Worm (Caenorhabditis elegans) whole organism, L2 larva: ENCODE results near the gene K01D12.10.

ENCODE experiments used
- C34F6.9 ChIP-seq: fragments of 150-350 bp; optimal IDR thresholded peaks from 2 replicates; lab custom pipeline; 2014; ENCODE audit warnings: missing biosample characterization, missing genetic modification characterization
- F13H6.1 ChIP-seq: sonication (generic microtip); optimal IDR thresholded peaks from 2 replicates; lab custom pipeline; 2016; ENCODE audit warnings: missing genetic modification characterization, missing compliant biosample characterization
- ZK546.5 ChIP-seq: sonication (generic microtip); optimal IDR thresholded peaks from 2 replicates; lab custom pipeline; 2017; ENCODE audit warnings: missing biosample characterization, missing genetic modification characterization
- alr-1 ChIP-seq: fragments of 150-350 bp; optimal IDR thresholded peaks from 2 replicates; lab custom pipeline; 2014; ENCODE audit warnings: missing biosample characterization, missing genetic modification characterization
- aly-2 ChIP-seq: fragments of 150-350 bp; optimal IDR thresholded peaks from 2 replicates; lab custom pipeline; 2014; ENCODE audit warnings: missing biosample characterization, missing genetic modification characterization
- ama-1 ChIP-seq: fragments of 150-350 bp; optimal IDR thresholded peaks from 2 replicates; lab custom pipeline; 2018; ENCODE audit warnings: inconsistent platforms
- blmp-1 ChIP-seq: sonication (generic microtip); optimal IDR thresholded peaks from 2 replicates; lab custom pipeline; 2017; ENCODE audit warnings: missing genetic modification characterization, mild to moderate bottlenecking, missing compliant biosample characterization, antibody characterized with exemption, moderate library complexity; ENCODE audit not compliant: insufficient read depth
- ceh-82 ChIP-seq: fragments of 150-350 bp; optimal IDR thresholded peaks from 2 replicates; lab custom pipeline; 2014; ENCODE audit warnings: missing biosample characterization, missing genetic modification characterization
- crh-2 ChIP-seq: sonication (generic microtip); optimal IDR thresholded peaks from 2 replicates; lab custom pipeline; 2017; ENCODE audit warnings: missing biosample characterization, missing genetic modification characterization
- dmd-4 ChIP-seq: sonication (generic microtip); optimal IDR thresholded peaks from 2 replicates; lab custom pipeline; 2017; ENCODE audit warnings: missing biosample characterization, missing genetic modification characterization
- egl-27 ChIP-seq: sonication (generic microtip); optimal IDR thresholded peaks from 3 replicates; lab custom pipeline; 2017; ENCODE audit warnings: missing biosample characterization, missing genetic modification reagents, missing genetic modification characterization
- elt-1 ChIP-seq: fragments of 150-350 bp; optimal IDR thresholded peaks from 2 replicates; lab custom pipeline; 2014; ENCODE audit warnings: missing biosample characterization, missing genetic modification characterization
- elt-3 ChIP-seq: sonication (generic microtip); optimal IDR thresholded peaks from 2 replicates; lab custom pipeline; 2017; ENCODE audit warnings: missing biosample characterization, missing genetic modification characterization
- fos-1 ChIP-seq: fragments of 150-350 bp; optimal IDR thresholded peaks from 2 replicates; lab custom pipeline; 2014; ENCODE audit warnings: missing biosample characterization, missing genetic modification characterization
- lin-11 ChIP-seq: fragments of 150-350 bp; sonication (generic microtip); optimal IDR thresholded peaks from 2 replicates; lab custom pipeline; 2014; ENCODE audit warnings: missing biosample characterization, missing genetic modification characterization, inconsistent platforms, mixed read lengths
- lin-13 ChIP-seq: fragments of 150-350 bp; optimal IDR thresholded peaks from 2 replicates; lab custom pipeline; 2014; ENCODE audit warnings: missing biosample characterization, missing genetic modification reagents, missing genetic modification characterization
- lsy-2 ChIP-seq, 2 experiments: fragments of 150-350 bp in 1 of 2; sonication (generic microtip) in 1 of 2; optimal IDR thresholded peaks; 2 replicates each; lab custom pipeline; 2014 to 2017; ENCODE audit warnings: missing biosample characterization in 2 of 2, missing genetic modification characterization in 2 of 2
- mab-5 ChIP-seq: fragments of 150-350 bp; optimal IDR thresholded peaks from 2 replicates; lab custom pipeline; 2014; ENCODE audit warnings: missing biosample characterization, missing genetic modification characterization
- nhr-10 ChIP-seq: sonication (generic microtip); optimal IDR thresholded peaks from 2 replicates; lab custom pipeline; 2017; ENCODE audit warnings: missing biosample characterization, missing genetic modification characterization
- nhr-11 ChIP-seq: fragments of 150-350 bp; optimal IDR thresholded peaks from 2 replicates; lab custom pipeline; 2014; ENCODE audit warnings: missing biosample characterization, missing genetic modification characterization
- nhr-129 ChIP-seq: fragments of 150-350 bp; optimal IDR thresholded peaks from 2 replicates; lab custom pipeline; 2014; ENCODE audit warnings: missing biosample characterization, missing genetic modification characterization
- nhr-21 ChIP-seq: fragments of 150-350 bp; optimal IDR thresholded peaks from 2 replicates; lab custom pipeline; 2014; ENCODE audit warnings: missing biosample characterization, missing genetic modification characterization
- nhr-25 ChIP-seq: fragments of 150-350 bp; sonication (generic microtip); optimal IDR thresholded peaks from 3 replicates; lab custom pipeline; 2014; ENCODE audit warnings: missing biosample characterization, missing genetic modification characterization
- nhr-6 ChIP-seq: fragments of 150-350 bp; optimal IDR thresholded peaks from 2 replicates; lab custom pipeline; 2014; ENCODE audit warnings: missing biosample characterization, missing genetic modification characterization
- peb-1 ChIP-seq: fragments of 150-350 bp; optimal IDR thresholded peaks from 2 replicates; lab custom pipeline; 2014; ENCODE audit warnings: missing biosample characterization, missing genetic modification characterization
- sem-4 ChIP-seq: fragments of 150-350 bp; optimal IDR thresholded peaks from 2 replicates; lab custom pipeline; 2014; ENCODE audit warnings: missing biosample characterization, missing genetic modification reagents, missing genetic modification characterization
- skn-1 ChIP-seq: sonication (generic microtip); optimal IDR thresholded peaks from 2 replicates; lab custom pipeline; 2017; ENCODE audit warnings: missing biosample characterization, missing genetic modification characterization
- sma-9 ChIP-seq, 2 experiments: fragments of 150-350 bp in 1 of 2; sonication (generic microtip) in 1 of 2; optimal IDR thresholded peaks; 2 replicates each; lab custom pipeline; 2014 to 2016; ENCODE audit warnings: missing genetic modification characterization in 2 of 2, mild to moderate bottlenecking in 1 of 2, missing biosample characterization in 1 of 2, missing compliant biosample characterization in 1 of 2, missing genetic modification reagents in 1 of 2, moderate library complexity in 1 of 2
- snpc-4 ChIP-seq: fragments of 150-350 bp; optimal IDR thresholded peaks from 2 replicates; lab custom pipeline; 2014; ENCODE audit warnings: missing biosample characterization, missing genetic modification characterization
- ztf-1 ChIP-seq: fragments of 200-800 bp; sonication (Bioruptor generic); conservative IDR thresholded peaks from 2 replicates; pipeline ENCODE4 v1.3.6; 2022; ENCODE audit warnings: missing genetic modification characterization, missing compliant biosample characterization
- ztf-11 ChIP-seq: sonication (generic microtip); optimal IDR thresholded peaks from 2 replicates; lab custom pipeline; 2017; ENCODE audit warnings: missing biosample characterization, missing genetic modification characterization
- ztf-4 ChIP-seq: fragments of 150-350 bp; optimal IDR thresholded peaks from 2 replicates; lab custom pipeline; 2014; ENCODE audit warnings: missing biosample characterization, missing genetic modification characterization

Gene K01D12.10

ce11 chrV:12411909-12412308 lies 5.9 kb downstream of the K01D12.10 start, which contains the start of gene cdr-7:
cdr-7 (minus strand) TSS chrV:12412113.
- TF ChIP-seq sem-4: no peak
- TF ChIP-seq blmp-1: peak; percentile 13
- TF ChIP-seq nhr-25 (tag; lab: Kevin White, UChicago): peak; percentile 12
- TF ChIP-seq dmd-4 (tag; lab: Kevin White, UChicago): no peak
- TF ChIP-seq snpc-4 (tag; lab: Kevin White, UChicago): no peak
- peak; percentile 42 for TF ChIP-seq sma-9 (GFP tag; optimal IDR thresholded peaks at IDR 0.05; lab: Kevin White, UChicago)
- TF ChIP-seq sma-9 (tag; optimal IDR thresholded peaks at IDR 0.05; lab: Kevin White, UChicago): no peak

ce11 chrV:12412321-12412720 lies 6.3 kb downstream of the K01D12.10 start:
- TF ChIP-seq snpc-4 (tag; lab: Kevin White, UChicago) (no peak), ama-1 (lab: Kevin White, UChicago) (no peak), nhr-10 (tag; lab: Kevin White, UChicago) (no peak), nhr-11 (no peak), ZK546.5 (tag; lab: Kevin White, UChicago) (no peak), lsy-2 (tag; optimal IDR thresholded peaks at IDR 0.05; lab: Kevin White, UChicago) (no peak), mab-5 (no peak), blmp-1 (no peak)

ce11 chrV:12413651-12414114 lies 7.7 kb downstream of the K01D12.10 start, which contains the start of gene cdr-6:
cdr-6 (minus strand) TSS chrV:12413701.
- TF ChIP-seq aly-2 (tag; lab: Kevin White, UChicago) (no peak), nhr-21 (tag; lab: Kevin White, UChicago) (no peak), mab-5 (no peak), fos-1 (tag; lab: Kevin White, UChicago) (peak; percentile 30), elt-3 (tag; lab: Kevin White, UChicago) (no peak), blmp-1 (no peak), nhr-129 (tag; lab: Kevin White, UChicago) (no peak), lsy-2 (tag; optimal IDR thresholded peaks at IDR 0.05; lab: Kevin White, UChicago) (peak in 1 of 2 experiments; percentile 3), ceh-82 (no peak), ama-1 (lab: Kevin White, UChicago) (no peak), F13H6.1 (peak; percentile 18), lin-13 (no peak), ztf-4 (tag; lab: Kevin White, UChicago) (no peak), sma-9 (GFP tag; optimal IDR thresholded peaks at IDR 0.05; lab: Kevin White, UChicago) (peak; percentile 65), sma-9 (tag; optimal IDR thresholded peaks at IDR 0.05; lab: Kevin White, UChicago) (no peak), nhr-6 (no peak), nhr-10 (tag; lab: Kevin White, UChicago) (no peak), ztf-1 (GFP tag; lab: Robert Waterston, UW) (no peak), crh-2 (tag; lab: Kevin White, UChicago) (no peak), C34F6.9 (peak; percentile 32), alr-1 (tag; lab: Kevin White, UChicago) (no peak), lin-11 (tag; lab: Kevin White, UChicago) (no peak), ztf-11 (no peak), egl-27 (tag; lab: Kevin White, UChicago) (no peak)

- TF ChIP-seq fos-1 (tag; lab: Kevin White, UChicago): peak; percentile 59
- no peak for TF ChIP-seq ceh-82
- TF ChIP-seq skn-1 (tag; lab: Kevin White, UChicago): peak; percentile 81
- no peak for TF ChIP-seq lsy-2 (tag; optimal IDR thresholded peaks at IDR 0.05; lab: Kevin White, UChicago)
- no peak for TF ChIP-seq ztf-11
- TF ChIP-seq, all 48 proteins: peak for 2
These were observed 8.3 kb downstream of the K01D12.10 start for ce11 chrV:12414362-12414761.

ce11 chrV:12415656-12416055 lies 9.6 kb downstream of the K01D12.10 start, which contains the start of gene cdr-2:
cdr-2 (minus strand) TSS chrV:12415709.
- TF ChIP-seq sma-9 (GFP tag; optimal IDR thresholded peaks at IDR 0.05; lab: Kevin White, UChicago) (peak; percentile 63), sma-9 (tag; optimal IDR thresholded peaks at IDR 0.05; lab: Kevin White, UChicago) (no peak), nhr-11 (no peak), fos-1 (tag; lab: Kevin White, UChicago) (peak; percentile 81)

- TF ChIP-seq sem-4 (no peak), elt-1 (tag; lab: Kevin White, UChicago) (no peak), ZK546.5 (tag; lab: Kevin White, UChicago) (no peak), fos-1 (tag; lab: Kevin White, UChicago) (no peak), peb-1 (tag; lab: Kevin White, UChicago) (no peak), sma-9 (GFP tag; optimal IDR thresholded peaks at IDR 0.05; lab: Kevin White, UChicago) (no peak), sma-9 (tag; optimal IDR thresholded peaks at IDR 0.05; lab: Kevin White, UChicago) (no peak), nhr-10 (tag; lab: Kevin White, UChicago) (no peak), ceh-82 (no peak), alr-1 (tag; lab: Kevin White, UChicago) (no peak), snpc-4 (tag; lab: Kevin White, UChicago) (no peak)
These were observed 11.2 kb downstream of the K01D12.10 start, which contains the start of gene cdr-3 for ce11 chrV:12417277-12417676. cdr-3 (minus strand) TSS chrV:12417377.
